Fruit fly (Drosophila melanogaster) whole organism, embryonic: ENCODE results near the gene alpha-Est3.
A peak's percentile ranks its signal among the peaks of the same experiment; 100 is the strongest.

Experiments used
- Atf-2 ChIP-seq: fragments of 200-800 bp; sonication (Bioruptor generic); optimal IDR thresholded peaks from 2 replicates; lab custom pipeline; 2016; ENCODE audit warnings: missing biosample characterization, missing genetic modification characterization
- CG11456 ChIP-seq: fragments of 200-800 bp; sonication (Bioruptor generic); IDR thresholded peaks from 3 replicates; pipeline ENCODE4 v1.3.6; 2022; ENCODE audit warnings: missing biosample characterization, missing genetic modification characterization
- CG11723 ChIP-seq: fragments of 200-800 bp; sonication (Bioruptor generic); optimal IDR thresholded peaks from 2 replicates; lab custom pipeline; 2017; ENCODE audit warnings: missing biosample characterization, mild to moderate bottlenecking, missing genetic modification characterization
- CG13296 ChIP-seq: fragments of 200-800 bp; sonication (Bioruptor generic); optimal IDR thresholded peaks from 3 replicates; lab custom pipeline; 2018; ENCODE audit warnings: missing biosample characterization, mild to moderate bottlenecking, missing genetic modification characterization
- CG14441 ChIP-seq: fragments of 200-800 bp; sonication (Bioruptor generic); IDR thresholded peaks from 2 replicates; pipeline ENCODE4 v1.3.6; 2022; ENCODE audit warnings: missing biosample characterization, missing genetic modification characterization
- CG16813 ChIP-seq: fragments of 200-800 bp; sonication (Bioruptor generic); IDR thresholded peaks from 3 replicates; pipeline ENCODE4 v1.3.6; 2022; ENCODE audit warnings: missing biosample characterization, missing genetic modification characterization; ENCODE audit not compliant: partially characterized antibody
- CG17186 ChIP-seq: fragments of 200-800 bp; sonication (Bioruptor generic); optimal IDR thresholded peaks from 3 replicates; lab custom pipeline; 2017; ENCODE audit warnings: missing biosample characterization, missing genetic modification reagents, missing genetic modification characterization
- CG17361 ChIP-seq: fragments of 200-800 bp; sonication (Bioruptor generic); IDR thresholded peaks from 3 replicates; pipeline ENCODE4 v1.3.6; 2022; ENCODE audit warnings: missing biosample characterization, missing genetic modification characterization
- CG17912 ChIP-seq: fragments of 200-800 bp; sonication (Bioruptor generic); optimal IDR thresholded peaks from 2 replicates; lab custom pipeline; 2018; ENCODE audit warnings: missing biosample characterization, mild to moderate bottlenecking, missing genetic modification characterization
- CG18011 ChIP-seq: fragments of 200-800 bp; sonication (Bioruptor generic); optimal IDR thresholded peaks from 2 replicates; lab custom pipeline; 2017; ENCODE audit warnings: missing biosample characterization, missing genetic modification characterization, mild to moderate bottlenecking, moderate library complexity, missing genotype
- CG18476 ChIP-seq: fragments of 200-800 bp; sonication (Bioruptor generic); optimal IDR thresholded peaks from 2 replicates; lab custom pipeline; 2016; ENCODE audit warnings: missing biosample characterization, mild to moderate bottlenecking, missing genetic modification characterization
- CG2129 ChIP-seq: fragments of 200-800 bp; sonication (Bioruptor generic); IDR thresholded peaks from 2 replicates; pipeline ENCODE4 v1.3.6; 2022; ENCODE audit warnings: missing biosample characterization, missing genetic modification characterization; ENCODE audit not compliant: partially characterized antibody
- CG2678 ChIP-seq: fragments of 200-800 bp; sonication (Bioruptor generic); optimal IDR thresholded peaks from 3 replicates; lab custom pipeline; 2019; ENCODE audit warnings: missing biosample characterization, mild to moderate bottlenecking, missing genetic modification characterization, moderate library complexity
- CG30403 ChIP-seq: fragments of 200-800 bp; sonication (Bioruptor generic); optimal IDR thresholded peaks from 3 replicates; lab custom pipeline; 2016; ENCODE audit warnings: missing biosample characterization, missing genetic modification characterization
- CG3065 ChIP-seq: fragments of 200-800 bp; sonication (Bioruptor generic); optimal IDR thresholded peaks from 2 replicates; lab custom pipeline; 2016; ENCODE audit warnings: missing biosample characterization, missing genetic modification characterization
- CG3281 ChIP-seq: fragments of 200-800 bp; sonication (Bioruptor generic); optimal IDR thresholded peaks from 3 replicates; lab custom pipeline; 2017; ENCODE audit warnings: missing biosample characterization, mild to moderate bottlenecking, missing genetic modification characterization
- CG4424 ChIP-seq: fragments of 200-800 bp; sonication (Bioruptor generic); optimal IDR thresholded peaks from 3 replicates; lab custom pipeline; 2016; ENCODE audit warnings: missing biosample characterization, missing genetic modification characterization
- CG6175 ChIP-seq: fragments of 200-800 bp; sonication (Bioruptor generic); IDR thresholded peaks from 3 replicates; pipeline ENCODE4 v1.3.6; 2022; ENCODE audit warnings: missing biosample characterization, missing genetic modification characterization
- CG7745 ChIP-seq: fragments of 200-800 bp; sonication (Bioruptor generic); optimal IDR thresholded peaks from 2 replicates; lab custom pipeline; 2018; ENCODE audit warnings: missing biosample characterization, mild to moderate bottlenecking, missing genetic modification characterization, moderate library complexity
- CG8281 ChIP-seq: fragments of 200-800 bp; sonication (Bioruptor generic); optimal IDR thresholded peaks from 2 replicates; lab custom pipeline; 2018; ENCODE audit warnings: missing biosample characterization, mild to moderate bottlenecking, missing genetic modification characterization, moderate library complexity
- CHES-1-like ChIP-seq: fragments of 200-800 bp; sonication (Bioruptor generic); optimal IDR thresholded peaks from 2 replicates; lab custom pipeline; 2016; ENCODE audit warnings: missing biosample characterization, missing genetic modification characterization
- Chrac-16 ChIP-seq: fragments of 200-800 bp; sonication (Bioruptor generic); optimal IDR thresholded peaks from 3 replicates; lab custom pipeline; 2016; ENCODE audit warnings: missing biosample characterization, missing genetic modification characterization
- Dad ChIP-seq: fragments of 200-800 bp; sonication (Bioruptor generic); optimal IDR thresholded peaks from 3 replicates; lab custom pipeline; 2016; ENCODE audit warnings: missing biosample characterization, missing genetic modification characterization
- Dek ChIP-seq: fragments of 200-800 bp; sonication (Bioruptor generic); optimal IDR thresholded peaks from 3 replicates; lab custom pipeline; 2019; ENCODE audit warnings: missing biosample characterization, mild to moderate bottlenecking, missing genetic modification characterization, moderate library complexity
- H15 ChIP-seq: fragments of 200-800 bp; sonication (Bioruptor generic); IDR thresholded peaks from 3 replicates; pipeline ENCODE4 v1.3.6; 2022; ENCODE audit warnings: missing biosample characterization, missing genetic modification characterization
- HLHmδ ChIP-seq: fragments of 200-800 bp; sonication (Bioruptor generic); optimal IDR thresholded peaks from 2 replicates; lab custom pipeline; 2018; ENCODE audit warnings: missing biosample characterization, mild to moderate bottlenecking, missing genetic modification characterization, moderate library complexity
- MTF-1 ChIP-seq: fragments of 200-800 bp; sonication (Bioruptor generic); optimal IDR thresholded peaks from 2 replicates; lab custom pipeline; 2018; ENCODE audit warnings: missing biosample characterization, mild to moderate bottlenecking, missing genetic modification characterization, borderline replicate concordance
- Side ChIP-seq: fragments of 200-800 bp; sonication (Bioruptor generic); optimal IDR thresholded peaks from 2 replicates; lab custom pipeline; 2016; ENCODE audit warnings: missing biosample characterization, missing genetic modification characterization
- Sin3A ChIP-seq: fragments of >200 bp; optimal IDR thresholded peaks from 2 replicates; lab custom pipeline; 2018
- Sox100B ChIP-seq: fragments of 200-800 bp; sonication (Bioruptor generic); optimal IDR thresholded peaks from 3 replicates; lab custom pipeline; 2018; ENCODE audit warnings: missing biosample characterization, mild to moderate bottlenecking, missing genetic modification characterization
- Taf1 ChIP-seq: fragments of 200-800 bp; sonication (Bioruptor generic); IDR thresholded peaks from 2 replicates; pipeline ENCODE4 v1.3.6; 2022; ENCODE audit warnings: missing biosample characterization, missing genetic modification characterization
- btn ChIP-seq: fragments of 200-800 bp; sonication (Bioruptor generic); optimal IDR thresholded peaks from 2 replicates; lab custom pipeline; 2016; ENCODE audit warnings: missing biosample characterization, missing genetic modification characterization
- cato ChIP-seq: fragments of 200-800 bp; sonication (Bioruptor generic); optimal IDR thresholded peaks from 2 replicates; lab custom pipeline; 2016; ENCODE audit warnings: missing biosample characterization, missing genetic modification characterization, borderline replicate concordance
- danr ChIP-seq: fragments of 200-800 bp; sonication (Bioruptor generic); IDR thresholded peaks from 2 replicates; pipeline ENCODE4 v1.3.6; 2022; ENCODE audit warnings: missing biosample characterization, missing genetic modification characterization
- dm ChIP-seq: fragments of 200-800 bp; sonication (Bioruptor generic); optimal IDR thresholded peaks from 3 replicates; lab custom pipeline; 2016; ENCODE audit warnings: missing biosample characterization, missing genetic modification characterization
- en ChIP-seq: fragments of 200-800 bp; sonication (Bioruptor generic); optimal IDR thresholded peaks from 2 replicates; lab custom pipeline; 2016; ENCODE audit warnings: missing biosample characterization, missing genetic modification characterization
- fd64A ChIP-seq: fragments of 200-800 bp; sonication (Bioruptor generic); optimal IDR thresholded peaks from 3 replicates; lab custom pipeline; 2018; ENCODE audit warnings: missing biosample characterization, mild to moderate bottlenecking, missing genetic modification characterization
- fu2 ChIP-seq: fragments of 200-800 bp; sonication (Bioruptor generic); optimal IDR thresholded peaks from 2 replicates; lab custom pipeline; 2016; ENCODE audit warnings: missing biosample characterization, missing genetic modification characterization
- kah ChIP-seq: fragments of 200-800 bp; sonication (Bioruptor generic); optimal IDR thresholded peaks from 2 replicates; lab custom pipeline; 2018; ENCODE audit warnings: missing biosample characterization, mild to moderate bottlenecking, missing genetic modification characterization
- ken ChIP-seq: fragments of 200-800 bp; sonication (Bioruptor generic); IDR thresholded peaks from 3 replicates; pipeline ENCODE4 v1.3.6; 2022; ENCODE audit warnings: missing biosample characterization, missing genetic modification characterization
- lbe ChIP-seq: fragments of 200-800 bp; sonication (Bioruptor generic); optimal IDR thresholded peaks from 2 replicates; lab custom pipeline; 2016; ENCODE audit warnings: missing biosample characterization, mild to moderate bottlenecking, missing genetic modification characterization
- maf-S ChIP-seq: fragments of 200-800 bp; sonication (Bioruptor generic); optimal IDR thresholded peaks from 2 replicates; lab custom pipeline; 2016; ENCODE audit warnings: missing biosample characterization, missing genetic modification characterization
- mirr ChIP-seq: fragments of 200-800 bp; sonication (Bioruptor generic); optimal IDR thresholded peaks from 3 replicates; lab custom pipeline; 2018; ENCODE audit warnings: missing biosample characterization, mild to moderate bottlenecking, missing genetic modification characterization
- nau ChIP-seq: fragments of 200-800 bp; sonication (Bioruptor generic); optimal IDR thresholded peaks from 3 replicates; lab custom pipeline; 2017; ENCODE audit warnings: missing biosample characterization, mild to moderate bottlenecking, missing genetic modification characterization, missing genetic modification reagents
- sens ChIP-seq: fragments of 200-800 bp; sonication (Bioruptor generic); peaks from one replicate; lab custom pipeline; 2016; ENCODE audit warnings: missing biosample characterization, missing genetic modification characterization
- slou ChIP-seq: fragments of 200-800 bp; sonication (Bioruptor generic); optimal IDR thresholded peaks from 3 replicates; lab custom pipeline; 2016; ENCODE audit warnings: missing biosample characterization, missing genetic modification characterization
- ssp ChIP-seq: fragments of 200-800 bp; sonication (Bioruptor generic); IDR thresholded peaks from 2 replicates; pipeline ENCODE4 v1.3.6; 2022; ENCODE audit warnings: missing biosample characterization, missing genetic modification characterization
- usp ChIP-seq: fragments of >200 bp; optimal IDR thresholded peaks from 2 replicates; lab custom pipeline; 2017; ENCODE audit warnings: missing biosample characterization, missing genetic modification characterization
- wek ChIP-seq: fragments of 200-800 bp; sonication (Bioruptor generic); optimal IDR thresholded peaks from 3 replicates; lab custom pipeline; 2018; ENCODE audit warnings: missing biosample characterization, mild to moderate bottlenecking, missing genetic modification characterization, moderate library complexity
- z ChIP-seq: fragments of 200-800 bp; sonication (Bioruptor generic); IDR thresholded peaks from 3 replicates; pipeline ENCODE4 v1.3.6; 2022; ENCODE audit warnings: missing biosample characterization, missing genetic modification characterization

The alpha-Est3 gene

DNA sequence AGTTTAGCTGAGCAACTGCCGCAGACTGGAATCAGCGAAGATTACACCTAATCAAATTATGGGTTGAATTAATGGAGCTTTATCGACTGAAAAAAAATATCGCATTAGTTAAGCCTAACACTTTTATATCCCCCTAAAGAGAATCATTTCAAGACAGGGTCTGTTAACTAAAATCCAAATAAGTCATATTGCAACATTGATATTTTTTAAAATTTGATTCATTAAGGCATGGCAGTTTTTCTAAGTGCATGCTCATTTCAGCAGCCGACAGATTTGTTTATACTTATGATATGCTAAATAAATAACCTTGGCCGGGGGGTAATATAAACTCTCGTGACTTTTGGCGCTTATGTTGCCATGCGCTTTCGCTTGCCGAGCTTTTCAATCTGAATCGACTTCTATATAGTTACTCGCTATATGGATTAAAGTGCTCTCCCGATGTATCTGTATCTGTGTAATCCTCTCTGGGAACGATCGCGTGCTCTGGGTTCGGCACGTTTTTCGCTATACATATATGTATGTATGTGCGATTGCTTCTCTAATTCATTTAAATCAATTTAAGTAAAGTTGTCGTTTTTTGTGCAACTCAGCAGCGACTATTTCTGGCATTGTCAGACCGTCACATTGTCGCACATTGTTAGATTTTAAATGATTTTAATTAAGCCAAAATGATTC lies 35.0 kb downstream of the alpha-Est3 start (continued):
- TF ChIP-seq kah (GFP tag; lab: Kevin White, UChicago) = no peak
- peak; percentile 69 for TF ChIP-seq nau (GFP tag; lab: Kevin White, UChicago)
- TF ChIP-seq Sox100B = peak; percentile 17
- TF ChIP-seq CG11456 (GFP tag; lab: Robert Waterston, UW) = peak; percentile 94
- TF ChIP-seq lbe (GFP tag; lab: Kevin White, UChicago) = no peak
- 0 out of 2 replicates have a peak, but pooled peaks have one; percentile 45 for TF ChIP-seq danr (GFP tag; lab: Robert Waterston, UW)
- TF ChIP-seq wek (GFP tag; lab: Kevin White, UChicago) = no peak
- TF ChIP-seq slou (GFP tag; lab: Kevin White, UChicago) = peak; percentile 44
- no peak for TF ChIP-seq usp
- peak; percentile 78 for TF ChIP-seq Dad (GFP tag; lab: Kevin White, UChicago)
- peak; percentile 88 for TF ChIP-seq Side
- TF ChIP-seq CG6175 (GFP tag; lab: Robert Waterston, UW) = peak; percentile 85
- peak; percentile 37 for TF ChIP-seq CG8281 (tag; lab: Kevin White, UChicago)
- TF ChIP-seq CG16813 (GFP tag; lab: Robert Waterston, UW) = no peak
- no peak for TF ChIP-seq CG17912 (GFP tag; lab: Kevin White, UChicago)
- peak; percentile 56 for TF ChIP-seq mirr (GFP tag; lab: Kevin White, UChicago)
- peak; percentile 83 for TF ChIP-seq Dek
- TF ChIP-seq cato (GFP tag; lab: Kevin White, UChicago) = peak; percentile 46
- TF ChIP-seq CG11723 (GFP tag; lab: Kevin White, UChicago) = peak; percentile 23
- TF ChIP-seq ken = 0 out of 3 replicates have a peak, but pooled peaks have one; percentile 23
- peak; percentile 62; the same call in 2 of the 3 replicates for TF ChIP-seq H15 (GFP tag; lab: Robert Waterston, UW)
- peak; percentile 81 for TF ChIP-seq CG13296 (GFP tag; lab: Kevin White, UChicago)
- TF ChIP-seq MTF-1 = peak; percentile 12
- TF ChIP-seq z (GFP tag; lab: Robert Waterston, UW) = no peak
- TF ChIP-seq sens (GFP tag; lab: Kevin White, UChicago) = peak; percentile 92
- TF ChIP-seq CG2678 (tag; lab: Kevin White, UChicago) = peak; percentile 90
- peak; percentile 84 for TF ChIP-seq maf-S
- no peak for TF ChIP-seq CG3065 (GFP tag; lab: Kevin White, UChicago)
- no peak for TF ChIP-seq HLHmδ (GFP tag; lab: Kevin White, UChicago)
- peak; percentile 84 for TF ChIP-seq Taf1 (GFP tag; lab: Robert Waterston, UW)
- peak; percentile 55 for TF ChIP-seq CG4424
- TF ChIP-seq CG17186 (GFP tag; lab: Kevin White, UChicago) = no peak
- peak; percentile 69 for TF ChIP-seq CG18476 (GFP tag; lab: Kevin White, UChicago)
- peak; percentile 69 for TF ChIP-seq dm (GFP tag; lab: Kevin White, UChicago)
- TF ChIP-seq CG14441 (GFP tag; lab: Robert Waterston, UW) = peak; percentile 81
- TF ChIP-seq Chrac-16 (GFP tag; lab: Kevin White, UChicago) = peak; percentile 78
- no peak for TF ChIP-seq CG2129 (GFP tag; lab: Robert Waterston, UW)
- no peak for TF ChIP-seq CG7745
- TF ChIP-seq CG3281 (GFP tag; lab: Kevin White, UChicago) = peak; percentile 93
- TF ChIP-seq en (GFP tag; lab: Kevin White, UChicago) = peak; percentile 57
- TF ChIP-seq CG30403 (GFP tag; lab: Kevin White, UChicago) = peak; percentile 85
- peak; percentile 87 for TF ChIP-seq fu2 (GFP tag; lab: Kevin White, UChicago)
- no peak for TF ChIP-seq Sin3A (lab: Kevin White, UChicago)
- peak; percentile 74 for TF ChIP-seq CG18011
- no peak for TF ChIP-seq fd64A (GFP tag; lab: Kevin White, UChicago)
- no peak for TF ChIP-seq btn
- peak; percentile 90 for TF ChIP-seq CHES-1-like (GFP tag; lab: Kevin White, UChicago)
- TF ChIP-seq CG17361 (GFP tag; lab: Robert Waterston, UW) = peak; percentile 67
- TF ChIP-seq Atf-2 (GFP tag; lab: Kevin White, UChicago) = peak; percentile 62
- TF ChIP-seq ssp (GFP tag; lab: Robert Waterston, UW) = peak; percentile 62; the same call in 1 of the 2 replicates
